Worm (Caenorhabditis elegans) whole organism, mixed stage, embryonic: ENCODE results near the gene str-247.

Source experiments
- lin-13 ChIP-seq: fragments of 150-350 bp; optimal IDR thresholded peaks from 2 replicates; lab custom pipeline; 2014; ENCODE audit warnings: missing biosample characterization, missing genetic modification characterization
- unc-62 ChIP-seq: fragments of 150-350 bp; optimal IDR thresholded peaks from 2 replicates; lab custom pipeline; 2014; ENCODE audit warnings: missing biosample characterization, missing genetic modification reagents, missing genetic modification characterization

DNA sequence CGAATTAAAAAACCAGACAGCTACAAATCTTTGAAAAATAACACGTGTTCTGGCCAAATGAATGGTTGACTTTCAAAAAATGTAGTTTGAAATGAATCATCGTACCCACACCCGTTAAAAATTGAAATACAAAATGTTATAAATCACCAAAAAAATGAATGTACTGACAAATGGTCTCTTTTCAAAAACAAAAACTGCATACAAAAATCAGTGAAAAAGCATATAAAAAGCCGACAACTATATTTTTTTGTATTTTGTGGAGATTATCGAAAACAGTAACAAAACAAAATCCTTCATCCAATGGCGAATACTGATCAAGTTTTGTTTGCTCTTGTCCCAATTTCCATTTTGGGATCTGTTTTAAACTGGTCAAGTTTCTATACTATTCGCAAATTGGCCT is 34.5 kb upstream of the str-247 start, which contains the start of gene srx-66:
- TF ChIP-seq unc-62 (GFP tag; lab: Kevin White, UChicago) (no peak), lin-13 (no peak)
